Worm (Caenorhabditis elegans): ENCODE data around the gene clec-252.

ce11 chrV:18722510-18723299 lies 25.9 kb downstream of the clec-252 start:
- TF ChIP-seq unc-130 (GFP tag; optimal IDR thresholded peaks at IDR 0.05) (no peak), mes-2 (tag; optimal IDR thresholded peaks at IDR 0.05; ENCODE audit: poor library complexity, severe bottlenecking) (no peak), zfp-3 (GFP tag; conservative IDR thresholded peaks at IDR 0.05) (no peak), ceh-28 (tag; optimal IDR thresholded peaks at IDR 0.05) (no peak)
